Fruit fly (Drosophila melanogaster) whole organism, prepupa: ENCODE data around the gene SP1029.
A peak's percentile ranks its signal among the peaks of the same experiment; 100 is the strongest.

ENCODE experiments used
- Blimp-1 ChIP-seq: fragments of 200-800 bp; sonication (Bioruptor generic); optimal IDR thresholded peaks from 3 replicates; lab custom pipeline; 2017; ENCODE audit warnings: missing biosample characterization, missing genetic modification characterization, mild to moderate bottlenecking, moderate library complexity, missing genetic modification reagents
- CG10669 ChIP-seq: fragments of 200-800 bp; sonication (Bioruptor generic); optimal IDR thresholded peaks from 3 replicates; lab custom pipeline; 2018; ENCODE audit warnings: missing biosample characterization, mild to moderate bottlenecking, missing genetic modification characterization, moderate library complexity
- CG11294 ChIP-seq: fragments of 200-800 bp; sonication (Bioruptor generic); IDR thresholded peaks from 2 replicates; pipeline ENCODE4 v1.3.6; 2022; ENCODE audit warnings: missing biosample characterization, missing genetic modification characterization
- CG11902 ChIP-seq: fragments of 200-800 bp; sonication (Bioruptor generic); optimal IDR thresholded peaks from 3 replicates; lab custom pipeline; 2016; ENCODE audit warnings: missing biosample characterization, missing genetic modification characterization
- CG15336 ChIP-seq: fragments of 200-800 bp; sonication (Bioruptor generic); IDR thresholded peaks from 2 replicates; pipeline ENCODE4 v1.3.6; 2022; ENCODE audit warnings: missing biosample characterization, missing genetic modification characterization
- CG1621 ChIP-seq: fragments of 200-800 bp; sonication (Bioruptor generic); optimal IDR thresholded peaks from 3 replicates; lab custom pipeline; 2018; ENCODE audit warnings: missing biosample characterization, mild to moderate bottlenecking, missing genetic modification characterization
- CG16779 ChIP-seq: fragments of 200-800 bp; sonication (Bioruptor generic); optimal IDR thresholded peaks from 3 replicates; lab custom pipeline; 2017; ENCODE audit warnings: missing biosample characterization, mild to moderate bottlenecking, missing genetic modification characterization
- CG32006 ChIP-seq: fragments of 200-800 bp; sonication (Bioruptor generic); optimal IDR thresholded peaks from 3 replicates; lab custom pipeline; 2017; ENCODE audit warnings: missing biosample characterization, mild to moderate bottlenecking, missing genetic modification characterization
- CG34406 ChIP-seq: fragments of 200-800 bp; sonication (Bioruptor generic); optimal IDR thresholded peaks from 3 replicates; lab custom pipeline; 2016; ENCODE audit warnings: missing biosample characterization, missing genetic modification characterization
- CG3919 ChIP-seq: fragments of 200-800 bp; sonication (Bioruptor generic); optimal IDR thresholded peaks from 3 replicates; lab custom pipeline; 2016; ENCODE audit warnings: missing biosample characterization, missing genetic modification characterization
- CG4318 ChIP-seq: fragments of 200-800 bp; sonication (Bioruptor generic); optimal IDR thresholded peaks from 3 replicates; lab custom pipeline; 2017; ENCODE audit warnings: missing biosample characterization, mild to moderate bottlenecking, missing genetic modification characterization
- CG6163 ChIP-seq: fragments of 200-800 bp; sonication (Bioruptor generic); IDR thresholded peaks from 3 replicates; pipeline ENCODE4 v1.3.6; 2022; ENCODE audit warnings: missing biosample characterization, missing genetic modification characterization
- CG6854 ChIP-seq: fragments of 200-800 bp; sonication (Bioruptor generic); optimal IDR thresholded peaks from 2 replicates; lab custom pipeline; 2017; ENCODE audit warnings: missing biosample characterization, mild to moderate bottlenecking, missing genetic modification characterization
- CG8119 ChIP-seq: fragments of 200-800 bp; sonication (Bioruptor generic); IDR thresholded peaks from 3 replicates; pipeline ENCODE4 v1.3.6; 2022; ENCODE audit warnings: missing biosample characterization, missing genetic modification characterization
- CG8319 ChIP-seq: fragments of 200-800 bp; sonication (Bioruptor generic); optimal IDR thresholded peaks from 3 replicates; lab custom pipeline; 2016; ENCODE audit warnings: missing biosample characterization, missing genetic modification characterization
- CG8632 ChIP-seq: fragments of 200-800 bp; sonication (Bioruptor generic); optimal IDR thresholded peaks from 3 replicates; lab custom pipeline; 2016; ENCODE audit warnings: missing biosample characterization, missing genetic modification characterization
- CG9139 ChIP-seq: fragments of 200-800 bp; sonication (Bioruptor generic); optimal IDR thresholded peaks from 3 replicates; lab custom pipeline; 2017; ENCODE audit warnings: missing biosample characterization, mild to moderate bottlenecking, missing genetic modification characterization
- Eip75B ChIP-seq: fragments of 200-800 bp; sonication (Bioruptor generic); optimal IDR thresholded peaks from 3 replicates; lab custom pipeline; 2016; ENCODE audit warnings: missing biosample characterization, missing genetic modification characterization
- Eip78C ChIP-seq: fragments of 200-800 bp; sonication (Bioruptor generic); peaks from one replicate; lab custom pipeline; 2016; ENCODE audit warnings: missing biosample characterization, missing genetic modification characterization
- Eip93F ChIP-seq: fragments of 200-800 bp; sonication (Bioruptor generic); optimal IDR thresholded peaks from 2 replicates; lab custom pipeline; 2016; ENCODE audit warnings: missing biosample characterization, mild to moderate bottlenecking, missing genetic modification characterization
- Ets96B ChIP-seq: fragments of 200-800 bp; optimal IDR thresholded peaks from 2 replicates; lab custom pipeline; 2019; ENCODE audit warnings: missing biosample characterization, mild to moderate bottlenecking, missing genetic modification characterization, moderate library complexity
- Gug ChIP-seq: fragments of 200-800 bp; sonication (Bioruptor generic); IDR thresholded peaks from 2 replicates; pipeline ENCODE4 v1.3.6; 2022; ENCODE audit warnings: missing biosample characterization, missing genetic modification characterization
- Hr38 ChIP-seq: sonication (Bioruptor generic); optimal IDR thresholded peaks from 2 replicates; lab custom pipeline; 2016; ENCODE audit warnings: missing biosample characterization, missing genetic modification characterization
- Hr39 ChIP-seq: fragments of 200-800 bp; sonication (Bioruptor generic); optimal IDR thresholded peaks from 2 replicates; lab custom pipeline; 2016; ENCODE audit warnings: missing biosample characterization, missing genetic modification characterization
- Met ChIP-seq: fragments of 200-800 bp; sonication (Bioruptor generic); optimal IDR thresholded peaks from 3 replicates; lab custom pipeline; 2016; ENCODE audit warnings: missing biosample characterization, missing genetic modification characterization
- OdsH ChIP-seq: fragments of 200-800 bp; sonication (Bioruptor generic); optimal IDR thresholded peaks from 3 replicates; lab custom pipeline; 2016; ENCODE audit warnings: missing biosample characterization, missing genetic modification characterization
- Sox102F ChIP-seq: fragments of 200-800 bp; sonication (Bioruptor generic); optimal IDR thresholded peaks from 2 replicates; lab custom pipeline; 2016; ENCODE audit warnings: missing biosample characterization, mild to moderate bottlenecking, missing genetic modification characterization
- Sox14 ChIP-seq: fragments of 200-800 bp; sonication (Bioruptor generic); optimal IDR thresholded peaks from 3 replicates; lab custom pipeline; 2016; ENCODE audit warnings: missing biosample characterization, missing genetic modification characterization
- Sox15 ChIP-seq: fragments of 200-800 bp; sonication (Bioruptor generic); optimal IDR thresholded peaks from 3 replicates; lab custom pipeline; 2016; ENCODE audit warnings: missing biosample characterization, missing genetic modification characterization
- achi ChIP-seq: fragments of 200-800 bp; sonication (Bioruptor generic); optimal IDR thresholded peaks from 3 replicates; lab custom pipeline; 2016; ENCODE audit warnings: missing biosample characterization, missing genetic modification characterization
- cyc ChIP-seq: fragments of 200-800 bp; sonication (Bioruptor generic); optimal IDR thresholded peaks from 3 replicates; lab custom pipeline; 2016; ENCODE audit warnings: missing biosample characterization, missing genetic modification characterization
- dsx ChIP-seq: fragments of 200-800 bp; optimal IDR thresholded peaks from 3 replicates; lab custom pipeline; 2019; ENCODE audit warnings: missing biosample characterization, mild to moderate bottlenecking, missing genetic modification characterization, moderate library complexity; ENCODE audit not compliant: poor library complexity, severe bottlenecking
- esn ChIP-seq: fragments of 200-800 bp; sonication (Bioruptor generic); optimal IDR thresholded peaks from 2 replicates; lab custom pipeline; 2016; ENCODE audit warnings: missing biosample characterization, mild to moderate bottlenecking, missing genetic modification characterization, moderate library complexity
- fd59A ChIP-seq: fragments of 200-800 bp; sonication (Bioruptor generic); optimal IDR thresholded peaks from 2 replicates; lab custom pipeline; 2017; ENCODE audit warnings: missing biosample characterization, mild to moderate bottlenecking, missing genetic modification characterization, missing genetic modification reagents
- fd85E ChIP-seq: fragments of 200-800 bp; sonication (Bioruptor generic); optimal IDR thresholded peaks from 3 replicates; lab custom pipeline; 2016; ENCODE audit warnings: missing biosample characterization, missing genetic modification characterization
- fkh ChIP-seq: fragments of 200-800 bp; sonication (Bioruptor generic); optimal IDR thresholded peaks from 3 replicates; lab custom pipeline; 2017; ENCODE audit warnings: missing biosample characterization, mild to moderate bottlenecking, missing genetic modification characterization, moderate library complexity
- lz ChIP-seq: fragments of 200-800 bp; sonication (Bioruptor generic); optimal IDR thresholded peaks from 3 replicates; lab custom pipeline; 2016; ENCODE audit warnings: missing biosample characterization, missing genetic modification characterization
- net ChIP-seq: fragments of 200-800 bp; sonication (Bioruptor generic); optimal IDR thresholded peaks from 3 replicates; lab custom pipeline; 2016; ENCODE audit warnings: missing biosample characterization, missing genetic modification characterization
- salr ChIP-seq, 2 experiments: fragments of 200-800 bp; sonication (Bioruptor generic); optimal IDR thresholded peaks; 3 replicates each; lab custom pipeline; 2016 to 2018; ENCODE audit warnings: missing biosample characterization in 2 of 2, missing genetic modification characterization in 2 of 2, mild to moderate bottlenecking in 1 of 2
- spab ChIP-seq: fragments of 200-800 bp; sonication (Bioruptor generic); optimal IDR thresholded peaks from 2 replicates; lab custom pipeline; 2017; ENCODE audit warnings: missing biosample characterization, mild to moderate bottlenecking, missing genetic modification characterization, missing genetic modification reagents
- ss ChIP-seq, 2 experiments: fragments of 200-800 bp; sonication (Bioruptor generic); optimal IDR thresholded peaks; 2 replicates in 1 of 2; 3 replicates in 1 of 2; lab custom pipeline; 2017 to 2018; ENCODE audit warnings: mild to moderate bottlenecking in 2 of 2, missing biosample characterization in 2 of 2, missing genetic modification characterization in 2 of 2, moderate library complexity in 1 of 2
- svp ChIP-seq: fragments of 200-800 bp; sonication (Bioruptor generic); peaks from one replicate; lab custom pipeline; 2016; ENCODE audit warnings: missing biosample characterization, missing genetic modification characterization
- topi ChIP-seq: fragments of 200-800 bp; sonication (Bioruptor generic); optimal IDR thresholded peaks from 3 replicates; lab custom pipeline; 2016; ENCODE audit warnings: missing biosample characterization, missing genetic modification characterization
- vri ChIP-seq: fragments of 200-800 bp; sonication (Bioruptor generic); optimal IDR thresholded peaks from 3 replicates; lab custom pipeline; 2016; ENCODE audit warnings: missing biosample characterization, mild to moderate bottlenecking, missing genetic modification characterization

SP1029 gene

dm6 chr3R:29254383-29254782, 4.1 kb upstream of the SP1029 start (continued):
- TF ChIP-seq CG3919 (GFP tag; lab: Kevin White, UChicago) (peak; percentile 64), CG11902 (GFP tag; lab: Kevin White, UChicago) (no peak), vri (GFP tag; lab: Kevin White, UChicago) (peak; percentile 71), achi (GFP tag; lab: Kevin White, UChicago) (peak; percentile 52), esn (GFP tag; lab: Kevin White, UChicago) (peak; percentile 44), CG32006 (GFP tag; lab: Kevin White, UChicago) (peak; percentile 20), salr (GFP tag; optimal IDR thresholded peaks at IDR 0.05; lab: Kevin White, UChicago) (peak in 1 of 2 experiments; percentile 73), svp (GFP tag; lab: Kevin White, UChicago) (peak; percentile 87)

DNA sequence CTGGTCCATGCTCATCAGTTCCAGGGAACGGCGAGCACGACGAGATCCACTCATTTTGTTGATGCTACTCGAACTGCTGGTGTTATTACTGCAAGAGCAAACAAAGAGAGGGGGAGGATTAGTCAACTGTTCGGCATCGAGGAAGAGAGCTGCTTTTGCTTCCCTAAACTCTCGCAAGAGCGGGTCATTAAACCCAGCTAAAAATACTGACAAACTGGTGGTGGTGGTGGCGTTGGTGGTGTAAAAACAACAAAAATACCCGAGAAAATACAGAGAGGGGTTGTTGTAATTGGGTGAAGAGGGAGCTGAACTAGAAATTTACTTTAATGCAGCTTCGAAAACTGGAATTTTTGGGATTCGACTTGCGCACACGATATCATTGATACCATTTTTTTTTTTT, 3.6 kb upstream of the SP1029 start:
- TF ChIP-seq Sox102F (no peak), fd59A (GFP tag; lab: Kevin White, UChicago) (no peak), cyc (GFP tag; lab: Kevin White, UChicago) (no peak), CG11294 (GFP tag; lab: Robert Waterston, UW) (no peak), dsx (GFP tag; lab: Kevin White, UChicago) (no peak), Ets96B (tag; lab: Kevin White, UChicago) (no peak), CG8319 (GFP tag; lab: Kevin White, UChicago) (no peak), salr (GFP tag; optimal IDR thresholded peaks at IDR 0.05; lab: Kevin White, UChicago) (no peak)
- TF ChIP-seq, all 60 proteins: peak for 0

- TF ChIP-seq CG4318 (GFP tag; lab: Kevin White, UChicago) (no peak), Gug (GFP tag; lab: Robert Waterston, UW) (no peak), OdsH (GFP tag; lab: Kevin White, UChicago) (no peak), CG15336 (GFP tag; lab: Robert Waterston, UW) (no peak), Eip93F (no peak), esn (GFP tag; lab: Kevin White, UChicago) (peak; percentile 29), cyc (GFP tag; lab: Kevin White, UChicago) (peak; percentile 8), net (no peak), Met (GFP tag; lab: Kevin White, UChicago) (peak; percentile 0), salr (GFP tag; optimal IDR thresholded peaks at IDR 0.05; lab: Kevin White, UChicago) (no peak), Blimp-1 (no peak), Hr39 (GFP tag; lab: Kevin White, UChicago) (peak; percentile 5), lz (peak; percentile 19), CG1621 (tag; lab: Kevin White, UChicago) (no peak), Hr38 (no peak), CG8632 (GFP tag; lab: Kevin White, UChicago) (no peak), Eip75B (GFP tag; lab: Kevin White, UChicago) (no peak), dsx (GFP tag; lab: Kevin White, UChicago) (no peak), fd85E (no peak), CG6854 (no peak), fkh (GFP tag; lab: Kevin White, UChicago) (no peak), svp (GFP tag; lab: Kevin White, UChicago) (peak; percentile 40), CG10669 (GFP tag; lab: Kevin White, UChicago) (no peak), CG16779 (tag; lab: Kevin White, UChicago) (no peak), fd59A (GFP tag; lab: Kevin White, UChicago) (no peak), Sox15 (no peak), CG6163 (GFP tag; lab: Robert Waterston, UW) (peak; percentile 23; the same call in 1 of the 3 replicates), Eip78C (GFP tag; lab: Kevin White, UChicago) (peak; percentile 47), achi (GFP tag; lab: Kevin White, UChicago) (no peak), spab (GFP tag; lab: Kevin White, UChicago) (no peak), Sox14 (GFP tag; lab: Kevin White, UChicago) (no peak), topi (GFP tag; lab: Kevin White, UChicago) (no peak), CG8119 (no peak), CG9139 (GFP tag; lab: Kevin White, UChicago) (no peak), CG8319 (GFP tag; lab: Kevin White, UChicago) (no peak), ss (GFP tag; optimal IDR thresholded peaks at IDR 0.05; lab: Kevin White, UChicago) (no peak), Ets96B (tag; lab: Kevin White, UChicago) (no peak), CG34406 (GFP tag; lab: Kevin White, UChicago) (no peak), CG11294 (GFP tag; lab: Robert Waterston, UW) (no peak)
Measured at dm6 chr3R:29251418-29251817, 1.2 kb upstream of the SP1029 start.
